Worm (Caenorhabditis elegans): ENCODE results near the gene Y54G2A.41.

ce11 chrIV:2759163-2759562 lies 7.5 kb downstream of the Y54G2A.41 start, which contains the start of gene Y54G2A.38:
- TF ChIP-seq zip-11 (GFP tag; IDR thresholded peaks at IDR 0.05) (no peak), attf-4 (tag; optimal IDR thresholded peaks at IDR 0.05) (no peak), unc-130 (GFP tag; optimal IDR thresholded peaks at IDR 0.05) (no peak), pqm-1 (tag; optimal IDR thresholded peaks at IDR 0.05) (no peak), unc-39 (tag; optimal IDR thresholded peaks at IDR 0.05) (no peak), zag-1 (tag; optimal IDR thresholded peaks at IDR 0.05) (no peak), nhr-237 (tag; optimal IDR thresholded peaks at IDR 0.05) (no peak), ceh-82 (tag; optimal IDR thresholded peaks at IDR 0.05) (no peak), arid-1 (GFP tag; conservative IDR thresholded peaks at IDR 0.05) (no peak), rbr-2 (tag; optimal IDR thresholded peaks at IDR 0.05) (no peak), egl-27 (tag; optimal IDR thresholded peaks at IDR 0.05) (no peak)
